Worm (Caenorhabditis elegans): ENCODE data around the gene M02B7.7.

ce11 chrIV:3812812-3813211, 5.8 kb upstream of the M02B7.7 start:
- TF ChIP-seq snpc-1.2 (GFP tag; IDR thresholded peaks at IDR 0.05) (no peak), mxl-2 (GFP tag; conservative IDR thresholded peaks at IDR 0.05) (no peak), ceh-28 (tag; optimal IDR thresholded peaks at IDR 0.05) (no peak), ama-1 (optimal IDR thresholded peaks at IDR 0.05) (no peak)

Measured in whole organism, L4 larva.